Fruit fly (Drosophila melanogaster) whole organism, embryonic: ENCODE measurements around the gene CtsF.

ENCODE experiments used
- ATbp ChIP-seq: fragments of 200-800 bp; sonication (Bioruptor generic); optimal IDR thresholded peaks from 2 replicates; lab custom pipeline; 2017; ENCODE audit warnings: missing biosample characterization, mild to moderate bottlenecking, missing genetic modification characterization, missing genetic modification reagents
- Antp ChIP-seq: fragments of 200-800 bp; sonication (Bioruptor generic); optimal IDR thresholded peaks from 3 replicates; lab custom pipeline; 2016; ENCODE audit warnings: missing biosample characterization, missing genetic modification characterization
- Awh ChIP-seq: fragments of 200-800 bp; sonication (Bioruptor generic); IDR thresholded peaks from 2 replicates; pipeline ENCODE4, ENCODE4 v1.3.6; 2022; ENCODE audit warnings: missing biosample characterization, missing genetic modification characterization
- CG10274 ChIP-seq: fragments of 200-800 bp; sonication (Bioruptor generic); optimal IDR thresholded peaks from 3 replicates; lab custom pipeline; 2017; ENCODE audit warnings: missing biosample characterization, mild to moderate bottlenecking, missing genetic modification characterization
- CG11085 ChIP-seq: fragments of 200-800 bp; sonication (Bioruptor generic); IDR thresholded peaks from 2 replicates; pipeline ENCODE4 v1.3.6; 2022; ENCODE audit warnings: missing biosample characterization, missing genetic modification characterization
- CG12659 ChIP-seq: fragments of 200-800 bp; sonication (Bioruptor generic); optimal IDR thresholded peaks from 3 replicates; lab custom pipeline; 2017; ENCODE audit warnings: mild to moderate bottlenecking, missing biosample characterization, missing genetic modification reagents, missing genetic modification characterization
- CG12744 ChIP-seq: fragments of 200-800 bp; sonication (Bioruptor generic); optimal IDR thresholded peaks from 2 replicates; lab custom pipeline; 2016; ENCODE audit warnings: missing biosample characterization, missing genetic modification characterization
- CG13296 ChIP-seq: fragments of 200-800 bp; sonication (Bioruptor generic); optimal IDR thresholded peaks from 3 replicates; lab custom pipeline; 2018; ENCODE audit warnings: missing biosample characterization, mild to moderate bottlenecking, missing genetic modification characterization
- CG14667 ChIP-seq: fragments of 200-800 bp; sonication (Bioruptor generic); IDR thresholded peaks from 2 replicates; pipeline ENCODE4 v1.3.6; 2022; ENCODE audit warnings: missing biosample characterization, missing genetic modification characterization
- CG17802 ChIP-seq: fragments of 200-800 bp; sonication (Bioruptor generic); optimal IDR thresholded peaks from 2 replicates; lab custom pipeline; 2018; ENCODE audit warnings: missing biosample characterization, mild to moderate bottlenecking, missing genetic modification characterization, moderate library complexity
- CG1832 ChIP-seq: fragments of 200-800 bp; sonication (Bioruptor generic); optimal IDR thresholded peaks from 2 replicates; lab custom pipeline; 2017; ENCODE audit warnings: missing biosample characterization, mild to moderate bottlenecking, missing genetic modification characterization, inconsistent platforms
- CG2199 ChIP-seq: fragments of 200-800 bp; sonication (Bioruptor generic); IDR thresholded peaks from 3 replicates; pipeline ENCODE4 v1.3.6; 2022; ENCODE audit warnings: missing biosample characterization, missing genetic modification characterization
- CG2875 ChIP-seq: fragments of 200-800 bp; sonication (Bioruptor generic); optimal IDR thresholded peaks from 2 replicates; lab custom pipeline; 2017; ENCODE audit warnings: missing biosample characterization, mild to moderate bottlenecking, missing genetic modification characterization, missing genetic modification reagents
- CG3065 ChIP-seq: fragments of 200-800 bp; sonication (Bioruptor generic); optimal IDR thresholded peaks from 2 replicates; lab custom pipeline; 2016; ENCODE audit warnings: missing biosample characterization, missing genetic modification characterization
- CG3838 ChIP-seq: fragments of 200-800 bp; sonication (Bioruptor generic); optimal IDR thresholded peaks from 3 replicates; lab custom pipeline; 2016; ENCODE audit warnings: missing biosample characterization, missing genetic modification characterization
- CG6654 ChIP-seq: fragments of 200-800 bp; sonication (Bioruptor generic); optimal IDR thresholded peaks from 2 replicates; lab custom pipeline; 2017; ENCODE audit warnings: missing biosample characterization, mild to moderate bottlenecking, missing genetic modification characterization
- CG7271 ChIP-seq: fragments of 200-800 bp; sonication (Bioruptor generic); optimal IDR thresholded peaks from 2 replicates; lab custom pipeline; 2018; ENCODE audit warnings: missing biosample characterization, mild to moderate bottlenecking, missing genetic modification characterization, moderate library complexity
- CG7839 ChIP-seq: fragments of 200-800 bp; sonication (Bioruptor generic); optimal IDR thresholded peaks from 3 replicates; lab custom pipeline; 2018; ENCODE audit warnings: missing biosample characterization, mild to moderate bottlenecking, missing genetic modification characterization, moderate library complexity
- CHES-1-like ChIP-seq: fragments of 200-800 bp; sonication (Bioruptor generic); optimal IDR thresholded peaks from 2 replicates; lab custom pipeline; 2016; ENCODE audit warnings: missing biosample characterization, missing genetic modification characterization
- D ChIP-seq, 2 experiments: fragments of 200-800 bp in 1 of 2; fragments of >200 bp in 1 of 2; sonication (Bioruptor generic) in 1 of 2; optimal IDR thresholded peaks; 2 replicates in 1 of 2; 3 replicates in 1 of 2; lab custom pipeline; 2017; ENCODE audit warnings: mild to moderate bottlenecking in 1 of 2, missing biosample characterization in 1 of 2, missing genetic modification characterization in 1 of 2, missing genetic modification reagents in 1 of 2
- Dip2 ChIP-seq: fragments of 200-800 bp; sonication (Bioruptor generic); IDR thresholded peaks from 2 replicates; pipeline ENCODE4 v1.3.6; 2022; ENCODE audit warnings: missing biosample characterization, missing genetic modification characterization
- E2f2 ChIP-seq: fragments of 200-800 bp; sonication (Bioruptor generic); IDR thresholded peaks from 2 replicates; pipeline ENCODE4 v1.3.6; 2022; ENCODE audit warnings: missing biosample characterization, missing genetic modification characterization
- GATAe ChIP-seq: fragments of 200-800 bp; sonication (Bioruptor generic); conservative IDR thresholded peaks from 2 replicates; pipeline ENCODE4 v1.3.6; 2022; ENCODE audit warnings: missing biosample characterization, missing genetic modification characterization
- Gsc ChIP-seq: fragments of 200-800 bp; sonication (Bioruptor generic); IDR thresholded peaks from 2 replicates; pipeline ENCODE4 v1.3.6; 2022; ENCODE audit warnings: missing biosample characterization, missing genetic modification characterization
- H15 ChIP-seq: fragments of 200-800 bp; sonication (Bioruptor generic); IDR thresholded peaks from 3 replicates; pipeline ENCODE4 v1.3.6; 2022; ENCODE audit warnings: missing biosample characterization, missing genetic modification characterization
- HLH3B ChIP-seq: fragments of 200-800 bp; sonication (Bioruptor generic); IDR thresholded peaks from 2 replicates; pipeline ENCODE4 v1.3.6; 2022; ENCODE audit warnings: missing biosample characterization, missing genetic modification characterization
- Hand ChIP-seq: fragments of 200-800 bp; sonication (Bioruptor generic); optimal IDR thresholded peaks from 2 replicates; lab custom pipeline; 2017; ENCODE audit warnings: mild to moderate bottlenecking, missing biosample characterization, missing genetic modification reagents, missing genetic modification characterization
- HmgD ChIP-seq: fragments of 200-800 bp; sonication (Bioruptor generic); optimal IDR thresholded peaks from 3 replicates; lab custom pipeline; 2016; ENCODE audit warnings: missing biosample characterization, missing genetic modification characterization
- Hsf ChIP-seq: fragments of 200-800 bp; sonication (Bioruptor generic); optimal IDR thresholded peaks from 3 replicates; lab custom pipeline; 2016; ENCODE audit warnings: missing biosample characterization, missing genetic modification characterization
- MESR4 ChIP-seq: fragments of 200-800 bp; sonication (Bioruptor generic); optimal IDR thresholded peaks from 2 replicates; lab custom pipeline; 2018; ENCODE audit warnings: missing biosample characterization, mild to moderate bottlenecking, missing genetic modification characterization, moderate library complexity
- Mad ChIP-seq: fragments of 200-800 bp; sonication (Bioruptor generic); optimal IDR thresholded peaks from 2 replicates; lab custom pipeline; 2016; ENCODE audit warnings: missing biosample characterization, missing genetic modification characterization
- Max ChIP-seq: fragments of 200-800 bp; sonication (Bioruptor generic); optimal IDR thresholded peaks from 2 replicates; lab custom pipeline; 2016; ENCODE audit warnings: missing biosample characterization, mild to moderate bottlenecking, missing genetic modification characterization
- Med ChIP-seq: fragments of 200-800 bp; sonication (Bioruptor generic); peaks from one replicate; lab custom pipeline; 2016; ENCODE audit warnings: missing biosample characterization, missing genetic modification characterization, mild to moderate bottlenecking, inconsistent platforms, moderate library complexity
- Nf-YA ChIP-seq: fragments of 200-800 bp; sonication (Bioruptor generic); IDR thresholded peaks from 2 replicates; pipeline ENCODE4 v1.3.6; 2022; ENCODE audit warnings: missing biosample characterization, missing genetic modification characterization
- Pdp1 ChIP-seq, 2 experiments: fragments of 200-800 bp; sonication (Bioruptor generic); optimal IDR thresholded peaks; 3 replicates each; lab custom pipeline; 2016; ENCODE audit warnings: missing biosample characterization in 2 of 2, missing genetic modification characterization in 2 of 2, mild to moderate bottlenecking in 1 of 2, moderate library complexity in 1 of 2
- Sry-δ ChIP-seq: fragments of 200-800 bp; sonication (Bioruptor generic); optimal IDR thresholded peaks from 2 replicates; lab custom pipeline; 2016; ENCODE audit warnings: missing biosample characterization, missing genetic modification characterization
- ab ChIP-seq: fragments of 200-800 bp; sonication (Bioruptor generic); optimal IDR thresholded peaks from 2 replicates; lab custom pipeline; 2016; ENCODE audit warnings: missing biosample characterization, missing genetic modification characterization
- cato ChIP-seq: fragments of 200-800 bp; sonication (Bioruptor generic); optimal IDR thresholded peaks from 2 replicates; lab custom pipeline; 2016; ENCODE audit warnings: missing biosample characterization, missing genetic modification characterization, borderline replicate concordance
- dmrt99B ChIP-seq: fragments of 200-800 bp; sonication (Bioruptor generic); optimal IDR thresholded peaks from 2 replicates; lab custom pipeline; 2018; ENCODE audit warnings: missing biosample characterization, mild to moderate bottlenecking, missing genetic modification characterization, moderate library complexity
- en ChIP-seq: fragments of 200-800 bp; sonication (Bioruptor generic); optimal IDR thresholded peaks from 2 replicates; lab custom pipeline; 2016; ENCODE audit warnings: missing biosample characterization, missing genetic modification characterization
- exex ChIP-seq: fragments of 200-800 bp; sonication (Bioruptor generic); optimal IDR thresholded peaks from 4 replicates; lab custom pipeline; 2018; ENCODE audit warnings: missing biosample characterization, mild to moderate bottlenecking, missing genetic modification characterization, moderate library complexity
- hkb ChIP-seq, 2 experiments: fragments of 200-800 bp in 1 of 2; fragments of >200 bp in 1 of 2; sonication (Bioruptor generic) in 1 of 2; IDR thresholded peaks in 1 of 2; optimal IDR thresholded peaks in 1 of 2; 2 replicates each; pipeline versions ENCODE4 v1.3.6 to Lab custom; 2017 to 2022; ENCODE audit warnings: missing biosample characterization in 1 of 2, missing genetic modification characterization in 1 of 2
- ind ChIP-seq: fragments of 200-800 bp; sonication (Bioruptor generic); optimal IDR thresholded peaks from 3 replicates; lab custom pipeline; 2016; ENCODE audit warnings: missing biosample characterization, missing genetic modification characterization
- inv ChIP-seq: fragments of 200-800 bp; sonication (Bioruptor generic); IDR thresholded peaks from 2 replicates; pipeline ENCODE4 v1.3.6; 2022; ENCODE audit warnings: missing biosample characterization, missing genetic modification characterization; ENCODE audit not compliant: partially characterized antibody
- kah ChIP-seq: fragments of 200-800 bp; sonication (Bioruptor generic); optimal IDR thresholded peaks from 2 replicates; lab custom pipeline; 2018; ENCODE audit warnings: missing biosample characterization, mild to moderate bottlenecking, missing genetic modification characterization
- pzg ChIP-seq: fragments of 200-800 bp; sonication (Bioruptor generic); optimal IDR thresholded peaks from 3 replicates; lab custom pipeline; 2018; ENCODE audit warnings: missing biosample characterization, mild to moderate bottlenecking, missing genetic modification characterization, moderate library complexity
- trem ChIP-seq: fragments of 200-800 bp; optimal IDR thresholded peaks from 3 replicates; lab custom pipeline; 2019; ENCODE audit warnings: missing biosample characterization, mild to moderate bottlenecking, missing genetic modification characterization, moderate library complexity

The CtsF gene

dm6 chr3R:5215334-5216307 is 35.9 kb downstream of the CtsF start:
- TF ChIP-seq E2f2 (GFP tag; lab: Robert Waterston, UW) (peak; percentile 74), HmgD (GFP tag; lab: Kevin White, UChicago) (peak; percentile 98), CG14667 (GFP tag; lab: Robert Waterston, UW) (peak; percentile 75), CG12659 (peak; percentile 87), CG2199 (GFP tag; lab: Robert Waterston, UW) (peak; percentile 98), Antp (peak; percentile 98), trem (tag; lab: Kevin White, UChicago) (peak; percentile 93), pzg (GFP tag; lab: Kevin White, UChicago) (no peak), CG6654 (GFP tag; lab: Kevin White, UChicago) (peak; percentile 84), H15 (peak; percentile 91), CG11085 (GFP tag; lab: Robert Waterston, UW) (peak; percentile 79), Awh (peak; percentile 100), D (optimal IDR thresholded peaks at IDR 0.05; lab: Kevin White, UChicago) (no peak), D (GFP tag; optimal IDR thresholded peaks at IDR 0.05; lab: Kevin White, UChicago) (peak; percentile 100), CG1832 (GFP tag; lab: Kevin White, UChicago) (no peak), ind (GFP tag; lab: Kevin White, UChicago) (peak; percentile 78), CG3065 (GFP tag; lab: Kevin White, UChicago) (peak; percentile 99), ab (peak; percentile 13), CG13296 (peak; percentile 73), CG12744 (GFP tag; lab: Kevin White, UChicago) (peak; percentile 94), HLH3B (GFP tag; lab: Robert Waterston, UW) (peak; percentile 97), dmrt99B (tag; lab: Kevin White, UChicago) (peak; percentile 92), GATAe (GFP tag; lab: Robert Waterston, UW) (peak; percentile 17; the same call in 1 of the 2 replicates), CG7271 (tag; lab: Kevin White, UChicago) (peak; percentile 92), exex (tag; lab: Kevin White, UChicago) (peak; percentile 74), inv (GFP tag; lab: Robert Waterston, UW) (no peak), Dip2 (GFP tag; lab: Robert Waterston, UW) (no peak), CG7839 (tag; lab: Kevin White, UChicago) (peak; percentile 78), Gsc (GFP tag; lab: Robert Waterston, UW) (no peak; the same call in 1 of the 2 replicates), Med (GFP tag; lab: Kevin White, UChicago) (peak; percentile 99), CG2875 (peak; percentile 100), CG17802 (tag; lab: Kevin White, UChicago) (peak; percentile 91), MESR4 (GFP tag; lab: Kevin White, UChicago) (peak; percentile 73), Max (peak; percentile 98), CG3838 (GFP tag; lab: Kevin White, UChicago) (peak; percentile 98), en (peak; percentile 97), ATbp (peak; percentile 100), CHES-1-like (GFP tag; lab: Kevin White, UChicago) (peak; percentile 98), cato (peak; percentile 97), CG10274 (GFP tag; lab: Kevin White, UChicago) (peak; percentile 85), kah (peak; percentile 92), Sry-δ (peak; percentile 81), Hsf (GFP tag; lab: Kevin White, UChicago) (peak; percentile 93), Mad (peak; percentile 99), Pdp1 (GFP tag; optimal IDR thresholded peaks at IDR 0.05; lab: Kevin White, UChicago) (peak; percentile 92 to 97), Nf-YA (GFP tag; lab: Robert Waterston, UW) (peak; percentile 97), Hand (GFP tag; lab: Kevin White, UChicago) (peak; percentile 7), hkb (optimal IDR thresholded peaks at IDR 0.05; lab: Kevin White, UChicago) (no peak), hkb (GFP tag; IDR thresholded peaks at IDR 0.05; lab: Robert Waterston, UW) (peak; percentile 98)
